Fruit fly (Drosophila melanogaster) whole organism, wandering third instar larva: ENCODE measurements around the gene beat-VII.

Experiments
- CrebA ChIP-seq: fragments of 200-800 bp; sonication (Bioruptor generic); optimal IDR thresholded peaks from 2 replicates; lab custom pipeline; 2016; ENCODE audit warnings: missing biosample characterization, mild to moderate bottlenecking, missing genetic modification characterization, borderline replicate concordance
- Dfd ChIP-seq: fragments of >200 bp; optimal IDR thresholded peaks from 2 replicates; lab custom pipeline; 2017; ENCODE audit warnings: missing biosample characterization, missing genetic modification characterization
- GATAd ChIP-seq: sonication (Bioruptor generic); optimal IDR thresholded peaks from 2 replicates; lab custom pipeline; 2016; ENCODE audit warnings: missing biosample characterization, missing genetic modification characterization
- Rel ChIP-seq, 2 experiments: fragments of 200-800 bp; sonication (Bioruptor generic) in 1 of 2; optimal IDR thresholded peaks; 2 replicates in 1 of 2; 3 replicates in 1 of 2; lab custom pipeline; 2016 to 2019; ENCODE audit warnings: mild to moderate bottlenecking in 2 of 2, missing biosample characterization in 2 of 2, missing genetic modification characterization in 2 of 2, moderate library complexity in 1 of 2
- dsf ChIP-seq: sonication (Bioruptor generic); optimal IDR thresholded peaks from 2 replicates; lab custom pipeline; 2016; ENCODE audit warnings: missing biosample characterization, missing genetic modification characterization, borderline replicate concordance
- pan ChIP-seq: fragments of >200 bp; optimal IDR thresholded peaks from 2 replicates; lab custom pipeline; 2017
- psq ChIP-seq: fragments of 200-800 bp; sonication (Bioruptor generic); optimal IDR thresholded peaks from 3 replicates; lab custom pipeline; 2017; ENCODE audit warnings: missing biosample characterization, mild to moderate bottlenecking, missing genetic modification characterization, moderate library complexity
- woc ChIP-seq: sonication (Bioruptor generic); optimal IDR thresholded peaks from 2 replicates; lab custom pipeline; 2016; ENCODE audit warnings: missing biosample characterization, mild to moderate bottlenecking, missing genetic modification characterization

dm6 chr3R:26633432-26633831, 48.3 kb downstream of the beat-VII start, which contains the start of gene TwdlH:
- TF ChIP-seq woc (no peak), Dfd (GFP tag; lab: Kevin White, UChicago) (no peak), pan (no peak), dsf (GFP tag; lab: Kevin White, UChicago) (no peak), Rel (GFP tag; optimal IDR thresholded peaks at IDR 0.05; lab: Kevin White, UChicago) (no peak), Rel (tag; optimal IDR thresholded peaks at IDR 0.05; lab: Kevin White, UChicago) (no peak), GATAd (GFP tag; lab: Kevin White, UChicago) (no peak), psq (GFP tag; lab: Kevin White, UChicago) (no peak), CrebA (no peak)
